Worm (Caenorhabditis elegans): ENCODE measurements around the gene snt-2.

Gene snt-2

DNA sequence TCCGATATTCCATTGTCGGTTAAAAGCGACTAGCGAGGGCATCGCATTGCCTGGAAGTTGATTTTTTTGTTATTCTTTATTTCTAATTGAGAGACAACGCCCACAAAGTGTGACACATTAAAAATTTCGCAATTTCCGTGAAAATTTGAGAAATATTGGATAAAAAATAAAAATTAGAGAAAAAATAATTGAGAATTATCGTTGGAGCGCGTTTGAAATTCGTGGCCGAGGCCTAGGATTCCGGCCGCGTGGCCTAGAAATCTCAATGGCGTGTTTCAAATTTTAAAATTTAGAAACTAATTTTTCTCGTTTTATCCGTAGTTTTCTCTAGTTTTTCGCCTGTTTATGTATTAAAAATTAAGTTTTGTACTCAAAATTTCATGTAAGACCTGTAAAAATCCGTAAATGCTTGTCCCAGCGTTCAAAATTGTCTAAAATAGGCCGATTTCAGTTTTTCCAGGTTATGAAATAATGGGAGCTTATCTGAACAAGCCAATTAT is 10.2 kb downstream of the snt-2 start, which contains the start of the genes dagl-2 and ppm-1.G (continued):
- TF ChIP-seq B0035.1 (tag; optimal IDR thresholded peaks at IDR 0.05) = no peak
- TF ChIP-seq Y53G8AR.9 (GFP tag; conservative IDR thresholded peaks at IDR 0.05) = no peak
- TF ChIP-seq hlh-26 (GFP tag; conservative IDR thresholded peaks at IDR 0.05) = no peak
- peak; percentile 97 for TF ChIP-seq attf-5 (GFP tag; optimal IDR thresholded peaks at IDR 0.05)
- no peak for TF ChIP-seq gei-17 (GFP tag; optimal IDR thresholded peaks at IDR 0.05)
- TF ChIP-seq Y53F4B.3 (GFP tag; IDR thresholded peaks at IDR 0.05) = no peak
- TF ChIP-seq ZK185.1 (tag; optimal IDR thresholded peaks at IDR 0.05; ENCODE audit: poor library complexity, severe bottlenecking) = peak; percentile 38
- no peak for TF ChIP-seq ceh-40 (GFP tag; IDR thresholded peaks at IDR 0.05)

DNA sequence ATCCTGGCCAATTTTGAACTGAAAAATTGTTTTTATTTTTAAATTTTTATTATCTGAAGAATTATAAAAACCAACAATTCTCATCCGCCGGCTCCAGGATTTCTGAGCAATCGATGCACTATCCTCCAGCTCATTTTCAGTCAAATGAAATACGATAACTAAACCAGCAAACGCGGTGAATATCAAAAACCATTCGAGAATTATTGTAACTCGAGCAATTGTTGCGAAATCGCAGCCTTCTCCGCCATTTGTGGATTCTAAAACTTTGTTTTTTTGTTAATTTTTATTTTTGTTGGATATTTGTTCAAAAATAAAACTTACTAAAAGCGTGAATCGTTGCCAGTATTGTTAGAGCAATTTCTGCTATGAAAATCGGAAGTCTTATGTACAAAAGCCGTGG is 11.0 kb downstream of the snt-2 start:
- 0 out of 2 replicates have a peak, but pooled peaks have one; percentile 9 for TF ChIP-seq cebp-1 (GFP tag; IDR thresholded peaks at IDR 0.05)
- TF ChIP-seq cebp-1 (tag; optimal IDR thresholded peaks at IDR 0.05) = peak; percentile 80
- no peak for TF ChIP-seq fkh-3 (tag; optimal IDR thresholded peaks at IDR 0.05)

DNA sequence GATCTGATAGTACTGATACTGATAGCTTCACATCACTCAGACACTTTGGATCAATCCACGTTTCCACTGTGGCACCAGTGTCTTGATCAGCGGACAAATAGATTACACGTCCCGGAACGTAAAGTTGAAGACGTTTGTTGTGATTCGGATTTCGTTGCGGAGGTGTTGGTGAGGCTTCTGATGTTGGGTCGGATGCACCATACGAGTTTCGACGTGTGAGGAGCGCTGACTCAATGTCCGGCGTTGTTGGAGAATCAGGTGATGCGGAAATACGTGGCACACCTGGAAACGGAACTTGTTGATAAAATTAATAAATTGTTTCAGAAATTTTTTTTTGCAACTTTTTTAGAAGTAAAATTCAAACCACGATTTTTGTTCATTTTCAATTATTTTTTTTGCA is 14.8 kb downstream of the snt-2 start, which contains the start of gene alh-11:
Gene alh-11 (minus strand): TSS at position 101 of the 400 bp plus-strand sequence.
- no peak for TF ChIP-seq ekl-4 (GFP tag; IDR thresholded peaks at IDR 0.05)
- no peak for TF ChIP-seq hmg-1.2 (GFP tag; IDR thresholded peaks at IDR 0.05)
- TF ChIP-seq lsl-1 (GFP tag; optimal IDR thresholded peaks at IDR 0.05) = no peak

DNA sequence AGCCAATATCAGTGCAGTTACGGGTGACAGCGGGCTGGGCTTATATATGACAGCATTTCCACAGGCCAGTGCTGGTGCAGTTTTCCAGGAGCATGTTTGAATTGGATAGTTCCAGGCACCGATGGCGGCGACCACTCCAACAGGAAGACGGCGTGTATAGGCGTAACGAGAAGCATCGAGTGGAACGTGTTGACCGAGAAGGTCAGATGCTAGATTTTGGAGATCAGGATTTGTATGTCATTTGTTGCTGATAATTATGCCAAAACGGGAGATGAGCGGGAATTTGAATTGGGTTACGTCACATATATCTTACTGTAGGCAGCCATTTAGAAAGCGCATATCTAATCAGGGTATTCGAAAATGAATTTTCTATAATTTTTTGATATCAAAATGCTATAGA is 18.1 kb downstream of the snt-2 start:
- no peak for TF ChIP-seq lin-54 (GFP tag; optimal IDR thresholded peaks at IDR 0.05)

DNA sequence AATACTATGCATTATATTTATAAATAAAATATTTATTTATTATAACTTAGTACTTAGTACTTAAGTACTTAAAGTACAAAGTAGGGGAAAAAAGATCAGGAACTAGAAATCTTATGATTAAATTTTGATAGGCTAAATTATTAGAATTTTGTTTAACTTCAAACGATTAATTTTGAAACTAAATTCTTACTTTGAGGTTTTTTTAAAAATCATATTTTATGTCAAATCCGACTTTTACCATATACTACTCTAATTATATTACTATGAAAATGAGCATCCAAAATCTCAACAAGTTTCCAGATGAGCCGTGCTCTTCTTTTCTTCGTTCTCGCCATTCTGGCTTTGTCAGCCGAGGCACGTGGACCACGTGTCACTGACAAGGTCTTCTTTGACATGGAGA is 20.4 kb downstream of the snt-2 start, which contains the start of gene cyn-6:
Gene cyn-6 (plus strand): TSS at position 301 of the 400 bp plus-strand sequence.
- TF ChIP-seq ztf-3 (GFP tag; optimal IDR thresholded peaks at IDR 0.05) (no peak), athp-1 (tag; optimal IDR thresholded peaks at IDR 0.05) (no peak)

DNA sequence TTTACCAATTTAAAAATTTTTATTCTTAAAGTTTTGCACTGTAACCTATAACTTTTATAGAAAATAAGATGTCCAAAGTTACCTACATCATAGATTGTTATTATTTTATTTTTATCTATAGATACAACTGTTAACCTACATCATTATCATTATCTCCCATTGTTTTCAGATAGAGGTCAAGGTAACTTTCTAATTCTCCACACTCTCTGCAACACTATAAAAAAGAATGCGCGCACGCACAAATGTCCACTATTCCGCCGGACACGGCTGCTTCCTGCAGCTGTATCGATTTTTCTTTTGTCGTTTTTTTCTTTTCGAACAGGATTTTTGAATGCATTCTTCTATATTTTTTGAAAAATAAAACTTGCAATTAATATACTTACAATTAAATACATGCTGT is 20.9 kb downstream of the snt-2 start:
- no peak for TF ChIP-seq mel-28 (tag; optimal IDR thresholded peaks at IDR 0.05; ENCODE audit: borderline replicate concordance)

DNA sequence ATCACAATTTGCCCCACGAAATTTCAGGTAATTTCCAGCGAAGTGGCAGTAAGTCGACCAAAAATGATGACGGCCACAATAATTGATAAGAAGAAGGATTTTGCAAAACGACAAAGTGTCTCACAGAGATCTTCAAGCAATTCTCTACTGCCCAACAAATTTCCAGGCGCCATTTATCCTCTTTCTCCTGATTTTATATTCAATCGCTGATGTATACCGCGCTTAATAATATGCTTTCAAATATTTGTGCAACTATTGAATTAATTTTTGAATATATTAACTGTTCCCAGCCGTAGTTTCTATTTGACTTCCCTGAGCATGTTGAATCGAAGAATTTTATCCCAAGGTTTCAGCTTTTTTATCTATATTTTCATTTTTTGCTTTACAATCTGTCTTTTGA is 22.6 kb downstream of the snt-2 start, which contains the start of gene tpst-2:
Gene tpst-2 (plus strand): TSS at position 301 of the 400 bp plus-strand sequence.
- TF ChIP-seq lag-1 (GFP tag; IDR thresholded peaks at IDR 0.05) (no peak), fkh-3 (tag; optimal IDR thresholded peaks at IDR 0.05) (no peak)

DNA sequence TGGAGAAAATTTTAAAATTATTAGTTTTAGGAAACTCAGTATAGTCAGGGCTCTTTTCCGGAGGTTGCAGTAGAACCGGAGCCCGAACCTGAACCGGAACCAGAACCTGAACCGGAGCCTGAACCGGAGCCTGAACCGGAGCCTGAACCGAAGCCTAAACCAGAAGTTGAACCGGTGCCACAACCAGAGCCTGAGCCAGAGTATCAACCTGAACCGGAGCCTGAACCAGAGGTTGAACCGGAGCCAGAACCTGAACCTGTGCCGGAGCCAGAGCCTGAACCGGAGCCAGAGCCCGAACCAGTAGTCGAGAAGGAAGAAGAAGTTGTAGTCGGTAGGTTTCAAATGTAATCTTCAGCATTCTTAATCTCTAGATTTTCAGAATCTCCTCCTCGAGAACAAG is 25.0 kb downstream of the snt-2 start:
- TF ChIP-seq B0261.1 (tag; optimal IDR thresholded peaks at IDR 0.05) (no peak), let-607 (tag; optimal IDR thresholded peaks at IDR 0.05) (no peak), pha-4 (tag; optimal IDR thresholded peaks at IDR 0.05) (no peak), Y67H2A.10 (GFP tag; conservative IDR thresholded peaks at IDR 0.05) (no peak), xnd-1 (tag; optimal IDR thresholded peaks at IDR 0.05) (no peak), ceh-91 (GFP tag; IDR thresholded peaks at IDR 0.05) (no peak), egrh-3 (GFP tag; IDR thresholded peaks at IDR 0.05) (peak; percentile 54; the same call in 1 of the 2 replicates), ceh-100 (GFP tag; IDR thresholded peaks at IDR 0.05) (no peak), zfh-2 (GFP tag; conservative IDR thresholded peaks at IDR 0.05) (peak; percentile 69)

All from whole organism, young adult.